Worm (Caenorhabditis elegans) whole organism, L1 larva: ENCODE results near the gene C02E7.7.
A peak's percentile ranks its signal among the peaks of the same experiment; 100 is the strongest.

ENCODE experiments used
- C04F5.9 ChIP-seq: sonication (generic microtip); optimal IDR thresholded peaks from 2 replicates; lab custom pipeline; 2016; ENCODE audit warnings: missing genetic modification characterization, missing compliant biosample characterization
- aha-1 ChIP-seq: fragments of 150-350 bp; optimal IDR thresholded peaks from 2 replicates; lab custom pipeline; 2014; ENCODE audit warnings: missing biosample characterization, missing genetic modification characterization
- alr-1 ChIP-seq: fragments of 200-800 bp; sonication (Bioruptor generic); optimal IDR thresholded peaks from 2 replicates; lab custom pipeline; 2018; ENCODE audit warnings: borderline replicate concordance, mild to moderate bottlenecking, missing genetic modification characterization, missing compliant biosample characterization
- ama-1 ChIP-seq: fragments of 150-350 bp; optimal IDR thresholded peaks from 2 replicates; lab custom pipeline; 2014
- blmp-1 ChIP-seq: fragments of 150-350 bp; optimal IDR thresholded peaks from 2 replicates; lab custom pipeline; 2014; ENCODE audit warnings: missing biosample characterization, missing genetic modification characterization
- ceh-88 ChIP-seq: fragments of 200-800 bp; sonication (Bioruptor generic); IDR thresholded peaks from 2 replicates; pipeline ENCODE4 v1.3.6; 2022; ENCODE audit warnings: missing genetic modification characterization, missing compliant biosample characterization
- ceh-90 ChIP-seq: sonication (generic microtip); optimal IDR thresholded peaks from 2 replicates; lab custom pipeline; 2016; ENCODE audit warnings: missing genetic modification characterization, missing compliant biosample characterization
- ces-1 ChIP-seq: fragments of 150-350 bp; optimal IDR thresholded peaks from 2 replicates; lab custom pipeline; 2014; ENCODE audit warnings: missing biosample characterization, missing genetic modification reagents, missing genetic modification characterization
- efl-1 ChIP-seq, 4 experiments: fragments of 150-350 bp; optimal IDR thresholded peaks in 3 of 4; peaks in 1 of 4; 1 replicate in 1 of 4; 2 replicates in 3 of 4; lab custom pipeline; 2014; ENCODE audit warnings: missing biosample characterization in 2 of 4, missing genetic modification characterization in 2 of 4, missing genetic modification reagents in 2 of 4
- egl-27 ChIP-seq, 2 experiments: fragments of 150-350 bp in 1 of 2; sonication (generic microtip); optimal IDR thresholded peaks; 3 replicates each; lab custom pipeline; 2017 to 2018; ENCODE audit warnings: missing biosample characterization in 2 of 2, missing genetic modification characterization in 2 of 2, missing genetic modification reagents in 2 of 2
- elt-2 ChIP-seq: sonication (generic microtip); optimal IDR thresholded peaks from 2 replicates; lab custom pipeline; 2016; ENCODE audit warnings: missing genetic modification characterization, mild to moderate bottlenecking, inconsistent platforms, missing compliant biosample characterization, missing genetic modification reagents
- fkh-10 ChIP-seq: sonication (generic microtip); optimal IDR thresholded peaks from 2 replicates; lab custom pipeline; 2017; ENCODE audit warnings: missing biosample characterization, missing genetic modification reagents, missing genetic modification characterization
- fkh-4 ChIP-seq: sonication (generic microtip); optimal IDR thresholded peaks from 2 replicates; lab custom pipeline; 2016; ENCODE audit warnings: missing compliant biosample characterization, missing genetic modification characterization, borderline replicate concordance
- fkh-8 ChIP-seq: sonication (generic microtip); optimal IDR thresholded peaks from 2 replicates; lab custom pipeline; 2016; ENCODE audit warnings: mild to moderate bottlenecking, missing genetic modification characterization, missing compliant biosample characterization
- hlh-4 ChIP-seq: sonication (generic microtip); optimal IDR thresholded peaks from 2 replicates; lab custom pipeline; 2016; ENCODE audit warnings: mild to moderate bottlenecking, missing genetic modification characterization, missing compliant biosample characterization
- irx-1 ChIP-seq: sonication (generic microtip); optimal IDR thresholded peaks from 2 replicates; lab custom pipeline; 2016; ENCODE audit warnings: missing genetic modification characterization, missing compliant biosample characterization
- isw-1 ChIP-seq: fragments of 200-800 bp; sonication (Bioruptor generic); IDR thresholded peaks from 2 replicates; pipeline ENCODE4 v1.3.6; 2022; ENCODE audit warnings: missing genetic modification characterization, missing compliant biosample characterization
- lin-14 ChIP-seq: fragments of 200-800 bp; sonication (Bioruptor generic); optimal IDR thresholded peaks from 2 replicates; lab custom pipeline; 2018; ENCODE audit warnings: mild to moderate bottlenecking, missing genetic modification characterization, moderate library complexity, missing compliant biosample characterization
- lin-35 ChIP-seq, 2 experiments: fragments of 150-350 bp; optimal IDR thresholded peaks; 2 replicates each; lab custom pipeline; 2014; ENCODE audit warnings: missing biosample characterization in 2 of 2, missing genetic modification characterization in 2 of 2, missing genetic modification reagents in 2 of 2
- lin-39 ChIP-seq: fragments of 150-350 bp; optimal IDR thresholded peaks from 2 replicates; lab custom pipeline; 2014; ENCODE audit warnings: missing biosample characterization, missing genetic modification reagents, missing genetic modification characterization
- lir-3 ChIP-seq: sonication (generic microtip); optimal IDR thresholded peaks from 2 replicates; lab custom pipeline; 2016; ENCODE audit warnings: mild to moderate bottlenecking, missing genetic modification characterization, moderate library complexity, missing compliant biosample characterization; ENCODE audit not compliant: poor library complexity
- lsy-2 ChIP-seq, 2 experiments: fragments of 150-350 bp; optimal IDR thresholded peaks; 2 replicates each; lab custom pipeline; 2014; ENCODE audit warnings: missing biosample characterization in 2 of 2, missing genetic modification characterization in 2 of 2
- mef-2 ChIP-seq: fragments of 150-350 bp; optimal IDR thresholded peaks from 2 replicates; lab custom pipeline; 2014; ENCODE audit warnings: missing biosample characterization, missing genetic modification characterization
- nhr-11 ChIP-seq: fragments of 150-350 bp; optimal IDR thresholded peaks from 2 replicates; lab custom pipeline; 2014; ENCODE audit warnings: missing biosample characterization, missing genetic modification characterization
- nhr-12 ChIP-seq: sonication (generic microtip); optimal IDR thresholded peaks from 2 replicates; lab custom pipeline; 2017; ENCODE audit warnings: missing biosample characterization, missing genetic modification characterization
- nhr-19 ChIP-seq: fragments of 200-800 bp; sonication (Bioruptor generic); conservative IDR thresholded peaks from 2 replicates; pipeline ENCODE4 v1.3.6; 2022; ENCODE audit warnings: missing genetic modification characterization, missing compliant biosample characterization
- nhr-28 ChIP-seq: fragments of 150-350 bp; optimal IDR thresholded peaks from 2 replicates; lab custom pipeline; 2014; ENCODE audit warnings: missing biosample characterization, missing genetic modification characterization
- nhr-47 ChIP-seq: sonication (generic microtip); optimal IDR thresholded peaks from 2 replicates; lab custom pipeline; 2016; ENCODE audit warnings: mild to moderate bottlenecking, missing genetic modification characterization, moderate library complexity, missing compliant biosample characterization
- nhr-71 ChIP-seq: sonication (generic microtip); optimal IDR thresholded peaks from 2 replicates; lab custom pipeline; 2016; ENCODE audit warnings: mild to moderate bottlenecking, missing genetic modification characterization, moderate library complexity, missing compliant biosample characterization
- nhr-76 ChIP-seq: sonication (generic microtip); optimal IDR thresholded peaks from 2 replicates; lab custom pipeline; 2017; ENCODE audit warnings: missing biosample characterization, missing genetic modification characterization
- nhr-84 ChIP-seq: sonication (generic microtip); optimal IDR thresholded peaks from 2 replicates; lab custom pipeline; 2017; ENCODE audit warnings: missing biosample characterization, missing genetic modification characterization
- nhr-85 ChIP-seq: sonication (generic microtip); peaks from one replicate; lab custom pipeline; 2016; ENCODE audit warnings: missing genetic modification characterization, inconsistent platforms, missing compliant biosample characterization
- pax-3 ChIP-seq: fragments of 200-800 bp; sonication (Bioruptor generic); optimal IDR thresholded peaks from 2 replicates; lab custom pipeline; 2018; ENCODE audit warnings: mild to moderate bottlenecking, missing genetic modification characterization, moderate library complexity, missing compliant biosample characterization
- pqm-1 ChIP-seq: sonication (generic microtip); optimal IDR thresholded peaks from 3 replicates; lab custom pipeline; 2017; ENCODE audit warnings: missing biosample characterization, missing genetic modification characterization
- skn-1 ChIP-seq: fragments of 150-350 bp; optimal IDR thresholded peaks from 2 replicates; lab custom pipeline; 2014; ENCODE audit warnings: missing biosample characterization, missing genetic modification characterization
- snu-23 ChIP-seq: sonication (generic microtip); optimal IDR thresholded peaks from 2 replicates; lab custom pipeline; 2016; ENCODE audit warnings: missing genetic modification characterization, missing compliant biosample characterization
- sup-37 ChIP-seq: fragments of 200-800 bp; sonication (Bioruptor generic); optimal IDR thresholded peaks from 2 replicates; lab custom pipeline; 2018; ENCODE audit warnings: mild to moderate bottlenecking, missing genetic modification characterization, missing compliant biosample characterization
- swsn-7 ChIP-seq: sonication (generic microtip); optimal IDR thresholded peaks from 2 replicates; lab custom pipeline; 2016; ENCODE audit warnings: missing genetic modification characterization, missing compliant biosample characterization
- unc-98 ChIP-seq: fragments of 200-800 bp; sonication (Bioruptor generic); IDR thresholded peaks from 2 replicates; pipeline ENCODE4 v1.3.6; 2022; ENCODE audit warnings: missing genetic modification characterization, missing compliant biosample characterization
- vab-15 ChIP-seq: sonication (generic microtip); optimal IDR thresholded peaks from 2 replicates; lab custom pipeline; 2017; ENCODE audit warnings: missing genotype, mild to moderate bottlenecking, missing genetic modification characterization, missing compliant biosample characterization
- zip-4 ChIP-seq: fragments of 200-800 bp; sonication (Bioruptor generic); optimal IDR thresholded peaks from 2 replicates; lab custom pipeline; 2018; ENCODE audit warnings: mild to moderate bottlenecking, missing genetic modification characterization, moderate library complexity, missing compliant biosample characterization
- ztf-4 ChIP-seq: fragments of 150-350 bp; optimal IDR thresholded peaks from 2 replicates; lab custom pipeline; 2014; ENCODE audit warnings: missing biosample characterization, missing genetic modification characterization

C02E7.7 gene

ce11 chrV:4962968-4963367 lies 44.6 kb upstream of the C02E7.7 start, which contains the start of gene tam-1:
Gene tam-1, minus strand, starts transcription at chrV:4963102.
- TF ChIP-seq nhr-47 (tag; lab: Kevin White, UChicago) (no peak), lin-14 (GFP tag; lab: Kevin White, UChicago) (peak; percentile 61), aha-1 (no peak), lsy-2 (tag; optimal IDR thresholded peaks at IDR 0.05; lab: Kevin White, UChicago) (no peak), zip-4 (GFP tag; lab: Kevin White, UChicago) (no peak), nhr-19 (GFP tag; lab: Robert Waterston, UW) (no peak), nhr-28 (no peak), ces-1 (GFP tag; lab: Kevin White, UChicago) (no peak), skn-1 (tag; lab: Kevin White, UChicago) (peak; percentile 10), unc-98 (GFP tag; lab: Robert Waterston, UW) (no peak), sup-37 (GFP tag; lab: Kevin White, UChicago) (no peak), nhr-85 (tag; lab: Kevin White, UChicago) (peak; percentile 8)

- TF ChIP-seq blmp-1 (no peak), nhr-12 (tag; lab: Kevin White, UChicago) (no peak), egl-27 (tag; optimal IDR thresholded peaks at IDR 0.05; lab: Kevin White, UChicago) (no peak), lir-3 (tag; lab: Kevin White, UChicago) (no peak), swsn-7 (tag; lab: Kevin White, UChicago) (no peak), mef-2 (tag; lab: Kevin White, UChicago) (no peak), ztf-4 (no peak)
- TF ChIP-seq, all 84 proteins: peak for 0
Observed at ce11 chrV:4960686-4961085, 42.3 kb upstream of the C02E7.7 start.

ce11 chrV:4957619-4958018 lies 39.2 kb upstream of the C02E7.7 start:
- TF ChIP-seq C04F5.9 (tag; lab: Kevin White, UChicago), result no peak
- no peak for TF ChIP-seq alr-1 (tag; lab: Kevin White, UChicago)
- TF ChIP-seq nhr-76 (tag; lab: Kevin White, UChicago), result no peak
- TF ChIP-seq vab-15, result no peak
- TF ChIP-seq irx-1 (tag; lab: Kevin White, UChicago), result no peak
- no peak for TF ChIP-seq unc-98 (GFP tag; lab: Robert Waterston, UW)
- no peak for TF ChIP-seq pqm-1 (tag; lab: Kevin White, UChicago)
- no peak for TF ChIP-seq nhr-47 (tag; lab: Kevin White, UChicago)
- TF ChIP-seq nhr-11, result no peak
- no peak for TF ChIP-seq nhr-71 (tag; lab: Kevin White, UChicago)
- TF ChIP-seq ceh-90 (tag; lab: Kevin White, UChicago), result no peak
- TF ChIP-seq pax-3 (tag; lab: Kevin White, UChicago), result no peak
- TF ChIP-seq hlh-4 (tag; lab: Kevin White, UChicago), result no peak
- no peak for TF ChIP-seq ceh-88 (GFP tag; lab: Robert Waterston, UW)
- TF ChIP-seq ama-1 (lab: Kevin White, UChicago), result no peak
- no peak for TF ChIP-seq snu-23 (GFP tag; lab: Kevin White, UChicago)
- no peak for TF ChIP-seq elt-2 (tag; lab: Kevin White, UChicago)
- no peak for TF ChIP-seq fkh-10 (GFP tag; lab: Kevin White, UChicago)

- no peak for TF ChIP-seq lin-35 (GFP tag; optimal IDR thresholded peaks at IDR 0.05; lab: Kevin White, UChicago)
- TF ChIP-seq isw-1 (GFP tag; lab: Robert Waterston, UW), result no peak
- TF ChIP-seq nhr-84 (tag; lab: Kevin White, UChicago), result no peak
- TF ChIP-seq efl-1 (optimal IDR thresholded peaks at IDR 0.05; lab: Kevin White, UChicago), result no peak
- peak in 1 of 2 experiments; percentile 4 for TF ChIP-seq efl-1 (GFP tag; optimal IDR thresholded peaks at IDR 0.05 in 1 of 2; lab: Kevin White, UChicago)
- TF ChIP-seq fkh-4 (tag; lab: Kevin White, UChicago), result no peak
- TF ChIP-seq lin-39, result no peak
- no peak for TF ChIP-seq fkh-8 (tag; lab: Kevin White, UChicago)
Observed at ce11 chrV:4956529-4956928, 38.2 kb upstream of the C02E7.7 start, which contains the start of gene str-208. Gene str-208, plus strand, starts transcription at chrV:4956829.
